Fruit fly (Drosophila melanogaster) Kc167 (cell line): ENCODE results near the gene mtm.

Source experiments
- Myc ChIP-seq: fragments of >200 bp; optimal IDR thresholded peaks from 2 replicates; lab custom pipeline; 2017; ENCODE audit warnings: missing external identifiers
- Sin3A ChIP-seq: fragments of >200 bp; optimal IDR thresholded peaks from 2 replicates; lab custom pipeline; 2018; ENCODE audit warnings: missing external identifiers
- h ChIP-seq: fragments of >200 bp; optimal IDR thresholded peaks from 3 replicates; lab custom pipeline; 2018; ENCODE audit warnings: missing external identifiers
- insv ChIP-seq: fragments of >200 bp; optimal IDR thresholded peaks from 3 replicates; lab custom pipeline; 2018; ENCODE audit warnings: missing external identifiers
- psq ChIP-seq: fragments of >200 bp; optimal IDR thresholded peaks from 2 replicates; lab custom pipeline; 2017; ENCODE audit warnings: missing external identifiers

DNA sequence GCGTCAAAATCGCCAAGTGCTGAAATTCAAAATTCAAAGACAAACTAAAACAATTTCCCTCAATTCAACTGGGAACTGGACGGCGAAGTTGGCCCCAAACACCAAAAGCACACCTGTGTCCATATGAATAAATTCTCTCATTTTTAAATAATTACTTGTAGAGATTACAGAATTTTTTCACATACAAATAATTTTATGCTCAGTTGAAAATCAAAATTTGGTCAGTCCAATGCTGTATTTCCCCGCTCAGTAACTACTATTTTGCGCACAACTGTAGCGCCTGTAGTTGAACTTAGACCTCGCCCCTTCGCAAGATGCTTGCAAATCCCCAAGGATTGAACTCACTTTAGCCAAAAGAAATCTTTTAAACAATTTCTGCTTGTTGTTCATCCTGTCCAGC is 8.1 kb downstream of the mtm start:
- TF ChIP-seq insv (lab: Kevin White, UChicago) = no peak
- no peak for TF ChIP-seq psq (lab: Kevin White, UChicago)
- TF ChIP-seq Sin3A = no peak
- no peak for TF ChIP-seq h (lab: Kevin White, UChicago)
- no peak for TF ChIP-seq Myc (lab: Kevin White, UChicago)
